Fruit fly (Drosophila melanogaster) ovary, adult (tissue): ENCODE results near the gene CG9921.
A peak's percentile ranks its signal among the peaks of the same experiment; 100 is the strongest.

ENCODE experiments used
- CG17801 ChIP-seq: fragments of 200-800 bp; optimal IDR thresholded peaks from 2 replicates; lab custom pipeline; 2019; ENCODE audit warnings: missing biosample characterization, mild to moderate bottlenecking, missing genetic modification characterization, moderate library complexity; ENCODE audit not compliant: partially characterized antibody

Gene CG9921

dm6 chrX:16296423-16297292 lies 36.7 kb downstream of the CG9921 start, which contains the start of gene CG3632:
Gene CG3632 (plus strand): TSS chrX:16296671.
- TF ChIP-seq CG17801 (GFP tag; lab: Kevin White, UChicago): peak; percentile 75

dm6 chrX:16292646-16293045 lies 40.8 kb downstream of the CG9921 start:
- no peak for TF ChIP-seq CG17801 (GFP tag; lab: Kevin White, UChicago)

dm6 chrX:16288999-16289398 lies 44.4 kb downstream of the CG9921 start:
- no peak for TF ChIP-seq CG17801 (GFP tag; lab: Kevin White, UChicago)

dm6 chrX:16288492-16288964 lies 44.9 kb downstream of the CG9921 start, which contains the start of the genes CG32576 and caz:
Gene CG32576 (minus strand): TSS chrX:16288533.
Gene caz (plus strand): TSS chrX:16288810.
- peak; percentile 45 for TF ChIP-seq CG17801 (GFP tag; lab: Kevin White, UChicago)

dm6 chrX:16286083-16286666 lies 47.2 kb downstream of the CG9921 start, which contains the start of gene UQCR-14:
Gene UQCR-14 (plus strand): TSS chrX:16286288.
- TF ChIP-seq CG17801 (GFP tag; lab: Kevin White, UChicago): peak; percentile 78

dm6 chrX:16285186-16285585 lies 48.2 kb downstream of the CG9921 start:
- peak; percentile 19 for TF ChIP-seq CG17801 (GFP tag; lab: Kevin White, UChicago)

dm6 chrX:16281717-16282529 lies 51.5 kb downstream of the CG9921 start:
- no peak for TF ChIP-seq CG17801 (GFP tag; lab: Kevin White, UChicago)

dm6 chrX:16281305-16281704 lies 52.1 kb downstream of the CG9921 start:
- no peak for TF ChIP-seq CG17801 (GFP tag; lab: Kevin White, UChicago)
